Fruit fly (Drosophila melanogaster) whole organism, adult: ENCODE measurements around the gene Rbfox1.
A peak's percentile ranks its signal among the peaks of the same experiment; 100 is the strongest.

Source experiments
- CG11617 ChIP-seq: fragments of 200-800 bp; sonication (Bioruptor generic); optimal IDR thresholded peaks from 2 replicates; lab custom pipeline; 2017; ENCODE audit warnings: mild to moderate bottlenecking, missing biosample characterization, missing genetic modification reagents, missing genetic modification characterization
- CG12768 ChIP-seq: fragments of 200-800 bp; sonication (Bioruptor generic); optimal IDR thresholded peaks from 2 replicates; lab custom pipeline; 2017; ENCODE audit warnings: missing biosample characterization, missing genetic modification characterization, mild to moderate bottlenecking, moderate library complexity, missing genetic modification reagents
- CG14711 ChIP-seq: fragments of 200-800 bp; sonication (Bioruptor generic); optimal IDR thresholded peaks from 2 replicates; lab custom pipeline; 2018; ENCODE audit warnings: missing biosample characterization, mild to moderate bottlenecking, missing genetic modification characterization, moderate library complexity
- CG1620 ChIP-seq: fragments of 200-800 bp; sonication (Bioruptor generic); optimal IDR thresholded peaks from 2 replicates; lab custom pipeline; 2016; ENCODE audit warnings: missing biosample characterization, missing genetic modification characterization
- CG33017 ChIP-seq: fragments of 200-800 bp; sonication (Bioruptor generic); optimal IDR thresholded peaks from 2 replicates; lab custom pipeline; 2018; ENCODE audit warnings: missing biosample characterization, mild to moderate bottlenecking, missing genetic modification characterization, moderate library complexity
- CG5204 ChIP-seq: fragments of 200-800 bp; sonication (Bioruptor generic); optimal IDR thresholded peaks from 2 replicates; lab custom pipeline; 2016; ENCODE audit warnings: missing biosample characterization, missing genetic modification characterization
- CG7045 ChIP-seq: fragments of 200-800 bp; sonication (Bioruptor generic); optimal IDR thresholded peaks from 2 replicates; lab custom pipeline; 2017; ENCODE audit warnings: missing biosample characterization, mild to moderate bottlenecking, missing genetic modification characterization
- CG7101 ChIP-seq: fragments of 200-800 bp; sonication (Bioruptor generic); optimal IDR thresholded peaks from 2 replicates; lab custom pipeline; 2018; ENCODE audit warnings: missing biosample characterization, mild to moderate bottlenecking, missing genetic modification characterization, moderate library complexity
- Clk ChIP-seq: fragments of 200-800 bp; sonication (Bioruptor generic); optimal IDR thresholded peaks from 2 replicates; lab custom pipeline; 2017; ENCODE audit warnings: missing biosample characterization, missing genetic modification characterization
- Crg-1 ChIP-seq: fragments of 200-800 bp; sonication (Bioruptor generic); optimal IDR thresholded peaks from 2 replicates; lab custom pipeline; 2016; ENCODE audit warnings: missing biosample characterization, missing genetic modification characterization
- Hr96 ChIP-seq: fragments of 200-800 bp; sonication (Bioruptor generic); optimal IDR thresholded peaks from 2 replicates; lab custom pipeline; 2016; ENCODE audit warnings: missing biosample characterization, missing genetic modification characterization
- Mnt ChIP-seq: fragments of 200-800 bp; sonication (Bioruptor generic); optimal IDR thresholded peaks from 2 replicates; lab custom pipeline; 2016; ENCODE audit warnings: missing biosample characterization, mild to moderate bottlenecking, missing genetic modification characterization
- bab1 ChIP-seq: fragments of 200-800 bp; sonication (Bioruptor generic); optimal IDR thresholded peaks from 3 replicates; lab custom pipeline; 2019; ENCODE audit warnings: missing biosample characterization, mild to moderate bottlenecking, missing genetic modification characterization, moderate library complexity
- cic ChIP-seq: fragments of 200-800 bp; sonication (Bioruptor generic); optimal IDR thresholded peaks from 2 replicates; lab custom pipeline; 2017; ENCODE audit warnings: missing biosample characterization, mild to moderate bottlenecking, missing genetic modification characterization, moderate library complexity
- kay ChIP-seq: fragments of 200-800 bp; sonication (Bioruptor generic); peaks from one replicate; lab custom pipeline; 2016; ENCODE audit warnings: missing biosample characterization, missing genetic modification characterization, borderline replicate concordance
- ovo ChIP-seq: fragments of 200-800 bp; sonication (Bioruptor generic); optimal IDR thresholded peaks from 2 replicates; lab custom pipeline; 2016; ENCODE audit warnings: missing biosample characterization, missing genetic modification characterization
- pad ChIP-seq: fragments of 200-800 bp; sonication (Bioruptor generic); optimal IDR thresholded peaks from 3 replicates; lab custom pipeline; 2017; ENCODE audit warnings: missing biosample characterization, missing genetic modification characterization, mild to moderate bottlenecking, moderate library complexity, missing genetic modification reagents
- tj ChIP-seq: fragments of 200-800 bp; sonication (Bioruptor generic); optimal IDR thresholded peaks from 3 replicates; lab custom pipeline; 2017; ENCODE audit warnings: missing biosample characterization, mild to moderate bottlenecking, missing genetic modification characterization, moderate library complexity
- toe ChIP-seq: fragments of 200-800 bp; sonication (Bioruptor generic); optimal IDR thresholded peaks from 2 replicates; lab custom pipeline; 2016; ENCODE audit warnings: missing biosample characterization, missing genetic modification characterization

The Rbfox1 gene

dm6 chr3L:10531059-10531458 lies 49.8 kb downstream of the Rbfox1 start:
- TF ChIP-seq kay (GFP tag; lab: Kevin White, UChicago) (no peak), CG33017 (tag; lab: Kevin White, UChicago) (no peak)

- TF ChIP-seq CG12768 (GFP tag; lab: Kevin White, UChicago) = no peak
- no peak for TF ChIP-seq bab1
- TF ChIP-seq toe (GFP tag; lab: Kevin White, UChicago) = no peak
- no peak for TF ChIP-seq ovo (GFP tag; lab: Kevin White, UChicago)
- no peak for TF ChIP-seq Clk (GFP tag; lab: Kevin White, UChicago)
- TF ChIP-seq CG7101 (tag; lab: Kevin White, UChicago) = no peak
- TF ChIP-seq Crg-1 (GFP tag; lab: Kevin White, UChicago) = no peak
- no peak for TF ChIP-seq CG11617 (GFP tag; lab: Kevin White, UChicago)
These were observed 50.8 kb downstream of the Rbfox1 start for dm6 chr3L:10531907-10532581.

- no peak for TF ChIP-seq toe (GFP tag; lab: Kevin White, UChicago)
These were observed 52.7 kb downstream of the Rbfox1 start for dm6 chr3L:10533878-10534277.

dm6 chr3L:10535105-10535504 lies 53.9 kb downstream of the Rbfox1 start:
- no peak for TF ChIP-seq tj (GFP tag; lab: Kevin White, UChicago)
- TF ChIP-seq CG5204 (GFP tag; lab: Kevin White, UChicago) = no peak
- no peak for TF ChIP-seq Crg-1 (GFP tag; lab: Kevin White, UChicago)
- TF ChIP-seq kay (GFP tag; lab: Kevin White, UChicago) = no peak
- TF ChIP-seq Hr96 = no peak
- no peak for TF ChIP-seq CG1620 (GFP tag; lab: Kevin White, UChicago)
- no peak for TF ChIP-seq CG7045 (GFP tag; lab: Kevin White, UChicago)
- no peak for TF ChIP-seq CG14711 (tag; lab: Kevin White, UChicago)
- no peak for TF ChIP-seq ovo (GFP tag; lab: Kevin White, UChicago)
- no peak for TF ChIP-seq CG12768 (GFP tag; lab: Kevin White, UChicago)

dm6 chr3L:10536297-10536696 lies 55.1 kb downstream of the Rbfox1 start:
- TF ChIP-seq kay (GFP tag; lab: Kevin White, UChicago) = peak; percentile 40
- TF ChIP-seq CG7045 (GFP tag; lab: Kevin White, UChicago) = no peak

dm6 chr3L:10538290-10538689 lies 57.1 kb downstream of the Rbfox1 start:
- no peak for TF ChIP-seq CG7045 (GFP tag; lab: Kevin White, UChicago)
- no peak for TF ChIP-seq CG5204 (GFP tag; lab: Kevin White, UChicago)
- no peak for TF ChIP-seq CG1620 (GFP tag; lab: Kevin White, UChicago)
- TF ChIP-seq tj (GFP tag; lab: Kevin White, UChicago) = no peak
- no peak for TF ChIP-seq cic (GFP tag; lab: Kevin White, UChicago)
- TF ChIP-seq CG12768 (GFP tag; lab: Kevin White, UChicago) = no peak

dm6 chr3L:10540839-10541238 lies 59.6 kb downstream of the Rbfox1 start:
- TF ChIP-seq CG12768 (GFP tag; lab: Kevin White, UChicago) = no peak
- TF ChIP-seq Mnt (GFP tag; lab: Kevin White, UChicago) = no peak
- TF ChIP-seq cic (GFP tag; lab: Kevin White, UChicago) = no peak
- TF ChIP-seq Crg-1 (GFP tag; lab: Kevin White, UChicago) = no peak
- TF ChIP-seq toe (GFP tag; lab: Kevin White, UChicago) = no peak
- TF ChIP-seq pad = no peak
- no peak for TF ChIP-seq CG33017 (tag; lab: Kevin White, UChicago)
- TF ChIP-seq CG7045 (GFP tag; lab: Kevin White, UChicago) = no peak
- no peak for TF ChIP-seq Clk (GFP tag; lab: Kevin White, UChicago)

- TF ChIP-seq Clk (GFP tag; lab: Kevin White, UChicago) = no peak
- TF ChIP-seq Hr96 = no peak
- TF ChIP-seq CG7045 (GFP tag; lab: Kevin White, UChicago) = no peak
- TF ChIP-seq Mnt (GFP tag; lab: Kevin White, UChicago) = no peak
- no peak for TF ChIP-seq CG14711 (tag; lab: Kevin White, UChicago)
- TF ChIP-seq cic (GFP tag; lab: Kevin White, UChicago) = no peak
- no peak for TF ChIP-seq CG7101 (tag; lab: Kevin White, UChicago)
- TF ChIP-seq CG12768 (GFP tag; lab: Kevin White, UChicago) = no peak
- TF ChIP-seq CG33017 (tag; lab: Kevin White, UChicago) = no peak
- TF ChIP-seq ovo (GFP tag; lab: Kevin White, UChicago) = no peak
- no peak for TF ChIP-seq CG11617 (GFP tag; lab: Kevin White, UChicago)
- no peak for TF ChIP-seq bab1
- TF ChIP-seq pad = no peak
These were observed 63.1 kb downstream of the Rbfox1 start for dm6 chr3L:10544349-10544748.
